Worm (Caenorhabditis elegans): ENCODE measurements around the gene cyp-33C11.

DNA sequence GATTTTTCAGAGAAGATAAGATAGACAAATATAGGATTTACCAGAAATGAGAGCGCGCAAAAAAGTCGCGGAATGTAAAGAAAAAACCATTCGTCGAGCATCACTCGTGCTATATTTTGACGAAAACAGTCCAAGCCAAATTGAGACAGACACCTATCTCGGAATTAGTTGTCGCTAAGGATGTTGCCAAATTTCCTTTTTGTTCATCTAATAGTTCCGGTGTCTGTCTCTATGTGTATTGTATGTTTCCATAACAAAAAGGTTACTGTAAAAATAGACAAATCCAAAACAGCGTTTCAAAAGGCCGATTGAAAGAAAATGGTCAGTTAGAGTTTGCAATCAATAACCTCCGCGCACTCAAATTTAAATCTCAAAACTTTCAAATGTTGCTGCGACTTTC lies 18.2 kb downstream of the cyp-33C11 start, which contains the start of gene srj-53:
- no peak for TF ChIP-seq dao-5 (tag; optimal IDR thresholded peaks at IDR 0.05)
- TF ChIP-seq W03F9.2 (tag; optimal IDR thresholded peaks at IDR 0.05): no peak
- no peak for TF ChIP-seq him-1 (tag; optimal IDR thresholded peaks at IDR 0.05)

Measured in whole organism, L4/young adult.